Fruit fly (Drosophila melanogaster): ENCODE data around the gene Svip.

Gene Svip

DNA sequence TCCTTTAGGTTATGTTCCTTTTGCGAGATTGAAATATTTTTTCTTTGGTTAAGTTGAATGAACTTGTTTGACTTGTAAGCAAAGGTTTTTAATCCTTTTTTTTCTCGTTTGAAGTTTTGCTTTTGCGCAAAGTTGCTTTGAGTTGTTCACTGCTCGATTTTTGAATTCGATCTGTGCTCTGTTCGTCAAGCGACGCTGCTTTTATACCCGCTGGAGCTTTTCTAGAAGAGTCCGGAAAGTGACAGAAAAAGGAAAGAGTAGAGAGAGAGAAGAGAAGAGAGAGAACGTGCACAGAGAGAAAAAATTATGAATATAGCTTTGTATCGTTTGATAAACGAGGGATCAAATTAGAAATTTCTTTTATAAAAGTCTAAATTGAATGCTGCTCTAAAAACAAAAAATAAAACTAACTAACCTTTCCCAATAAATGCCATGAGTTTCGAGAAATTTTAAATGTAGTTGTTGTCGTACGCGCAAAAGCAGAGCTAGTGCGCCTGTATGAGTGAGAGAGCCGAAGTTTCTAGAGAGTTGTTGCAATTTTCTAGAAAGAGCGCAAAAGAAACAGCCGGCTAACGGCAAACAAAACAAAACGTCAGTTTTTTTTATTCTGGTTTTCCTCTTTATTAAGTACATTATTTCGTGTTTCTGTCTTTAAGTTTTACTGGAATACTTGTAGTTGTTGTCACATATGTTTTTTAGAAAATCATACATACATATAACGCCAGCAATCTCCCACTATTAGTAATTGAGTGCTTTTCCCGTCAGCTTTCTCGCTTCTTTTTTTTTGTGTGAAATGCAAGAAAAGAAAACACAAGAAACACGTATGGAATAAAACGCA is 18.6 kb downstream of the Svip start, which contains the start of gene Hsp26 (continued):
- peak; percentile 65 for TF ChIP-seq fd96Cb (tag; optimal IDR thresholded peaks at IDR 0.05)
- peak; percentile 89 for TF ChIP-seq CG2712 (tag; optimal IDR thresholded peaks at IDR 0.05)
- peak; percentile 52 for TF ChIP-seq twi (tag; optimal IDR thresholded peaks at IDR 0.05)
- TF ChIP-seq amos (GFP tag; IDR thresholded peaks at IDR 0.05; ENCODE audit: partially characterized antibody): no peak
- TF ChIP-seq Trl (optimal IDR thresholded peaks at IDR 0.05): peak; percentile 81 to 97
- peak; percentile 94 for TF ChIP-seq Trl (GFP tag; optimal IDR thresholded peaks at IDR 0.05)
- TF ChIP-seq CG11093 (GFP tag; IDR thresholded peaks at IDR 0.05): peak; percentile 64; the same call in 2 of the 3 replicates
- peak; percentile 75 for TF ChIP-seq cato (GFP tag; optimal IDR thresholded peaks at IDR 0.05; ENCODE audit: borderline replicate concordance)
- peak; percentile 78 for TF ChIP-seq NC2β (GFP tag; optimal IDR thresholded peaks at IDR 0.05)
- 0 out of 3 replicates have a peak, but pooled peaks have one; percentile 32 for TF ChIP-seq CG2199 (GFP tag; IDR thresholded peaks at IDR 0.05)
- TF ChIP-seq Optix (GFP tag; IDR thresholded peaks at IDR 0.05): peak; percentile 23; the same call in 1 of the 3 replicates
- peak; percentile 65 for TF ChIP-seq CG4730 (GFP tag; IDR thresholded peaks at IDR 0.05)
- TF ChIP-seq CG4424 (GFP tag; optimal IDR thresholded peaks at IDR 0.05): peak; percentile 83
- TF ChIP-seq CG17802 (tag; optimal IDR thresholded peaks at IDR 0.05): peak; percentile 27
- TF ChIP-seq CG17359 (tag; optimal IDR thresholded peaks at IDR 0.05): peak; percentile 86
- peak; percentile 77 for TF ChIP-seq esg (GFP tag; conservative IDR thresholded peaks at IDR 0.05)
- TF ChIP-seq unc-4 (GFP tag; IDR thresholded peaks at IDR 0.05; ENCODE audit: partially characterized antibody): 0 out of 2 replicates have a peak, but pooled peaks have one; percentile 17
- peak; percentile 81 for TF ChIP-seq Dip3 (GFP tag; optimal IDR thresholded peaks at IDR 0.05)
- peak; percentile 80 for TF ChIP-seq gro (GFP tag; optimal IDR thresholded peaks at IDR 0.05)
- TF ChIP-seq CG8765 (GFP tag; IDR thresholded peaks at IDR 0.05): peak; percentile 22; the same call in 1 of the 2 replicates
- TF ChIP-seq al (GFP tag; IDR thresholded peaks at IDR 0.05): peak; percentile 35; the same call in 1 of the 2 replicates
- TF ChIP-seq sd (tag; optimal IDR thresholded peaks at IDR 0.05): peak; percentile 59
- TF ChIP-seq rib (GFP tag; IDR thresholded peaks at IDR 0.05): peak; percentile 75
- TF ChIP-seq mirr (GFP tag; optimal IDR thresholded peaks at IDR 0.05): no peak
- TF ChIP-seq so (GFP tag; IDR thresholded peaks at IDR 0.05): peak; percentile 92
- TF ChIP-seq Rx (GFP tag; IDR thresholded peaks at IDR 0.05): peak; percentile 27; the same call in 1 of the 2 replicates
- TF ChIP-seq C15 (GFP tag; IDR thresholded peaks at IDR 0.05): peak; percentile 54; the same call in 1 of the 3 replicates
- TF ChIP-seq CG14014 (GFP tag; IDR thresholded peaks at IDR 0.05): peak; percentile 85
- peak; percentile 84 for TF ChIP-seq CG17568 (GFP tag; optimal IDR thresholded peaks at IDR 0.05)
- peak; percentile 54 for TF ChIP-seq pb (GFP tag; optimal IDR thresholded peaks at IDR 0.05)
- TF ChIP-seq Sry-β (GFP tag; optimal IDR thresholded peaks at IDR 0.05): no peak
- TF ChIP-seq CG6654 (GFP tag; optimal IDR thresholded peaks at IDR 0.05): peak; percentile 38
- TF ChIP-seq tup (GFP tag; optimal IDR thresholded peaks at IDR 0.05): peak; percentile 45
- peak; percentile 49; the same call in 1 of the 2 replicates for TF ChIP-seq NFAT (GFP tag; IDR thresholded peaks at IDR 0.05)
- peak; percentile 72 for TF ChIP-seq HmgZ (tag; optimal IDR thresholded peaks at IDR 0.05)
- no peak for TF ChIP-seq hb (GFP tag; IDR thresholded peaks at IDR 0.05; ENCODE audit: partially characterized antibody)
- peak; percentile 49 for TF ChIP-seq CG12071 (GFP tag; optimal IDR thresholded peaks at IDR 0.05)
- no peak for TF ChIP-seq Poxn (GFP tag; IDR thresholded peaks at IDR 0.05)
- peak; percentile 24 for TF ChIP-seq CG15073 (GFP tag; optimal IDR thresholded peaks at IDR 0.05)
- no peak for TF ChIP-seq z (GFP tag; IDR thresholded peaks at IDR 0.05)
- 0 out of 2 replicates have a peak, but pooled peaks have one; percentile 23 for TF ChIP-seq CG11085 (GFP tag; IDR thresholded peaks at IDR 0.05)
- no peak for TF ChIP-seq dan (GFP tag; IDR thresholded peaks at IDR 0.05)
- peak; percentile 78 for TF ChIP-seq CG3407 (GFP tag; optimal IDR thresholded peaks at IDR 0.05)
- TF ChIP-seq CG33557 (GFP tag; optimal IDR thresholded peaks at IDR 0.05): peak; percentile 21
- peak; percentile 75 to 82 for TF ChIP-seq Pdp1 (GFP tag; optimal IDR thresholded peaks at IDR 0.05)
- TF ChIP-seq E2f2 (GFP tag; IDR thresholded peaks at IDR 0.05): peak; percentile 68; the same call in 1 of the 2 replicates
- TF ChIP-seq gem (tag; optimal IDR thresholded peaks at IDR 0.05): peak; percentile 92
- TF ChIP-seq CG9727 (GFP tag; optimal IDR thresholded peaks at IDR 0.05): peak; percentile 74
- peak; percentile 83 for TF ChIP-seq ap (GFP tag; IDR thresholded peaks at IDR 0.05)
